Fruit fly (Drosophila melanogaster) whole organism, embryonic: ENCODE results near the gene CG15550.

Experiments
- CG10209 ChIP-seq: fragments of 200-800 bp; sonication (Bioruptor generic); optimal IDR thresholded peaks from 3 replicates; lab custom pipeline; 2017; ENCODE audit warnings: missing biosample characterization, mild to moderate bottlenecking, missing genetic modification characterization, missing genetic modification reagents
- CG10274 ChIP-seq: fragments of 200-800 bp; sonication (Bioruptor generic); optimal IDR thresholded peaks from 3 replicates; lab custom pipeline; 2017; ENCODE audit warnings: missing biosample characterization, mild to moderate bottlenecking, missing genetic modification characterization
- CG10543 ChIP-seq: fragments of 200-800 bp; sonication (Bioruptor generic); optimal IDR thresholded peaks from 3 replicates; lab custom pipeline; 2017; ENCODE audit warnings: missing biosample characterization, mild to moderate bottlenecking, missing genetic modification characterization, moderate library complexity
- CG11085 ChIP-seq: fragments of 200-800 bp; sonication (Bioruptor generic); IDR thresholded peaks from 2 replicates; pipeline ENCODE4 v1.3.6; 2022; ENCODE audit warnings: missing biosample characterization, missing genetic modification characterization
- CG11398 ChIP-seq: fragments of 200-800 bp; sonication (Bioruptor generic); optimal IDR thresholded peaks from 2 replicates; lab custom pipeline; 2016; ENCODE audit warnings: missing biosample characterization, missing genetic modification characterization
- CG11504 ChIP-seq: fragments of 200-800 bp; sonication (Bioruptor generic); optimal IDR thresholded peaks from 3 replicates; lab custom pipeline; 2019; ENCODE audit warnings: missing biosample characterization, mild to moderate bottlenecking, missing genetic modification characterization, moderate library complexity
- CG12219 ChIP-seq: fragments of 200-800 bp; sonication (Bioruptor generic); optimal IDR thresholded peaks from 3 replicates; lab custom pipeline; 2018; ENCODE audit warnings: missing biosample characterization, mild to moderate bottlenecking, missing genetic modification characterization
- CG13123 ChIP-seq: fragments of 200-800 bp; sonication (Bioruptor generic); optimal IDR thresholded peaks from 2 replicates; lab custom pipeline; 2016; ENCODE audit warnings: missing biosample characterization, missing genetic modification characterization
- CG1603 ChIP-seq: fragments of 200-800 bp; sonication (Bioruptor generic); optimal IDR thresholded peaks from 2 replicates; lab custom pipeline; 2019; ENCODE audit warnings: missing biosample characterization, mild to moderate bottlenecking, missing genetic modification characterization, moderate library complexity
- CG2129 ChIP-seq: fragments of 200-800 bp; sonication (Bioruptor generic); IDR thresholded peaks from 2 replicates; pipeline ENCODE4 v1.3.6; 2022; ENCODE audit warnings: missing biosample characterization, missing genetic modification characterization; ENCODE audit not compliant: partially characterized antibody
- CG30431 ChIP-seq: fragments of 200-800 bp; sonication (Bioruptor generic); optimal IDR thresholded peaks from 2 replicates; lab custom pipeline; 2017; ENCODE audit warnings: missing biosample characterization, missing genetic modification characterization
- CG31441 ChIP-seq: fragments of 200-800 bp; sonication (Bioruptor generic); IDR thresholded peaks from 2 replicates; pipeline ENCODE4 v1.3.6; 2022; ENCODE audit warnings: missing biosample characterization, missing genetic modification characterization
- CG33213 ChIP-seq: fragments of 200-800 bp; sonication (Bioruptor generic); optimal IDR thresholded peaks from 3 replicates; lab custom pipeline; 2016; ENCODE audit warnings: missing biosample characterization, missing genetic modification characterization
- CG4282 ChIP-seq: fragments of 200-800 bp; sonication (Bioruptor generic); optimal IDR thresholded peaks from 2 replicates; lab custom pipeline; 2016; ENCODE audit warnings: missing biosample characterization, missing genetic modification characterization
- CG6791 ChIP-seq: fragments of 200-800 bp; sonication (Bioruptor generic); IDR thresholded peaks from 3 replicates; pipeline ENCODE4 v1.3.6; 2022; ENCODE audit warnings: missing biosample characterization, missing genetic modification characterization; ENCODE audit not compliant: partially characterized antibody
- CG8359 ChIP-seq: fragments of 200-800 bp; sonication (Bioruptor generic); optimal IDR thresholded peaks from 2 replicates; lab custom pipeline; 2017; ENCODE audit warnings: missing biosample characterization, mild to moderate bottlenecking, missing genetic modification characterization, borderline replicate concordance
- Camta ChIP-seq: fragments of 200-800 bp; sonication (Bioruptor generic); optimal IDR thresholded peaks from 2 replicates; lab custom pipeline; 2016; ENCODE audit warnings: missing biosample characterization, missing genetic modification characterization
- Chrac-16 ChIP-seq: fragments of 200-800 bp; sonication (Bioruptor generic); optimal IDR thresholded peaks from 3 replicates; lab custom pipeline; 2016; ENCODE audit warnings: missing biosample characterization, missing genetic modification characterization
- D19B ChIP-seq: fragments of 200-800 bp; sonication (Bioruptor generic); optimal IDR thresholded peaks from 2 replicates; lab custom pipeline; 2017; ENCODE audit warnings: missing biosample characterization, mild to moderate bottlenecking, missing genetic modification characterization
- Dad ChIP-seq: fragments of 200-800 bp; sonication (Bioruptor generic); optimal IDR thresholded peaks from 3 replicates; lab custom pipeline; 2016; ENCODE audit warnings: missing biosample characterization, missing genetic modification characterization
- Dp ChIP-seq: fragments of 200-800 bp; sonication (Bioruptor generic); optimal IDR thresholded peaks from 2 replicates; lab custom pipeline; 2018; ENCODE audit warnings: missing biosample characterization, mild to moderate bottlenecking, missing genetic modification characterization, moderate library complexity
- H2.0 ChIP-seq: fragments of 200-800 bp; sonication (Bioruptor generic); IDR thresholded peaks from 2 replicates; pipeline ENCODE4 v1.3.6; 2022; ENCODE audit warnings: missing biosample characterization, missing genetic modification characterization
- HmgD ChIP-seq: fragments of 200-800 bp; sonication (Bioruptor generic); optimal IDR thresholded peaks from 3 replicates; lab custom pipeline; 2016; ENCODE audit warnings: missing biosample characterization, missing genetic modification characterization
- Lhr ChIP-seq: fragments of 200-800 bp; sonication (Bioruptor generic); optimal IDR thresholded peaks from 3 replicates; lab custom pipeline; 2017; ENCODE audit warnings: mild to moderate bottlenecking, missing biosample characterization, missing genetic modification reagents, missing genetic modification characterization
- Nf-YB ChIP-seq: fragments of 200-800 bp; sonication (Bioruptor generic); optimal IDR thresholded peaks from 3 replicates; lab custom pipeline; 2019; ENCODE audit warnings: missing biosample characterization, mild to moderate bottlenecking, missing genetic modification characterization, moderate library complexity
- Sry-δ ChIP-seq: fragments of 200-800 bp; sonication (Bioruptor generic); optimal IDR thresholded peaks from 2 replicates; lab custom pipeline; 2016; ENCODE audit warnings: missing biosample characterization, missing genetic modification characterization
- Usf ChIP-seq: fragments of 200-800 bp; sonication (Bioruptor generic); optimal IDR thresholded peaks from 2 replicates; lab custom pipeline; 2017; ENCODE audit warnings: missing genotype, missing biosample characterization, missing genetic modification characterization
- ab ChIP-seq: fragments of 200-800 bp; sonication (Bioruptor generic); optimal IDR thresholded peaks from 2 replicates; lab custom pipeline; 2016; ENCODE audit warnings: missing biosample characterization, missing genetic modification characterization
- abd-A ChIP-seq: fragments of 200-800 bp; sonication (Bioruptor generic); optimal IDR thresholded peaks from 3 replicates; lab custom pipeline; 2019; ENCODE audit warnings: missing biosample characterization, mild to moderate bottlenecking, missing genetic modification characterization, moderate library complexity
- al ChIP-seq: fragments of 200-800 bp; sonication (Bioruptor generic); IDR thresholded peaks from 2 replicates; pipeline ENCODE4 v1.3.6; 2022; ENCODE audit warnings: missing biosample characterization, missing genetic modification characterization
- amos ChIP-seq: fragments of 200-800 bp; sonication (Bioruptor generic); IDR thresholded peaks from 2 replicates; pipeline ENCODE4 v1.3.6; 2022; ENCODE audit warnings: missing biosample characterization, missing genetic modification characterization; ENCODE audit not compliant: partially characterized antibody
- ap ChIP-seq: fragments of 200-800 bp; sonication (Bioruptor generic); IDR thresholded peaks from 2 replicates; pipeline ENCODE4 v1.3.6; 2022; ENCODE audit warnings: missing biosample characterization, missing genetic modification characterization
- chinmo ChIP-seq: fragments of 200-800 bp; sonication (Bioruptor generic); IDR thresholded peaks from 4 replicates; pipeline ENCODE4 v1.3.6; 2022; ENCODE audit warnings: missing biosample characterization, missing genetic modification characterization; ENCODE audit not compliant: partially characterized antibody
- cwo ChIP-seq: fragments of 200-800 bp; sonication (Bioruptor generic); optimal IDR thresholded peaks from 3 replicates; lab custom pipeline; 2017; ENCODE audit warnings: missing biosample characterization, missing genetic modification characterization, mild to moderate bottlenecking, moderate library complexity, missing genetic modification reagents
- emc ChIP-seq: fragments of 200-800 bp; sonication (Bioruptor generic); optimal IDR thresholded peaks from 2 replicates; lab custom pipeline; 2016; ENCODE audit warnings: missing biosample characterization, missing genetic modification characterization
- ind ChIP-seq: fragments of 200-800 bp; sonication (Bioruptor generic); optimal IDR thresholded peaks from 3 replicates; lab custom pipeline; 2016; ENCODE audit warnings: missing biosample characterization, missing genetic modification characterization
- insv ChIP-seq, 2 experiments: fragments of 200-800 bp; sonication (Bioruptor generic); optimal IDR thresholded peaks; 3 replicates each; lab custom pipeline; 2016 to 2018; ENCODE audit warnings: missing biosample characterization in 2 of 2, missing genetic modification characterization in 2 of 2
- lbe ChIP-seq: fragments of 200-800 bp; sonication (Bioruptor generic); optimal IDR thresholded peaks from 2 replicates; lab custom pipeline; 2016; ENCODE audit warnings: missing biosample characterization, mild to moderate bottlenecking, missing genetic modification characterization
- lola ChIP-seq, 3 experiments: fragments of >200 bp in 2 of 3; fragments of 200-800 bp in 1 of 3; sonication (Bioruptor generic) in 1 of 3; optimal IDR thresholded peaks; 2 replicates each; lab custom pipeline; 2017 to 2019; ENCODE audit warnings: missing biosample characterization in 3 of 3, missing genetic modification characterization in 3 of 3, mild to moderate bottlenecking in 1 of 3, moderate library complexity in 1 of 3
- oc ChIP-seq: fragments of 200-800 bp; sonication (Bioruptor generic); optimal IDR thresholded peaks from 2 replicates; lab custom pipeline; 2018; ENCODE audit warnings: missing biosample characterization, mild to moderate bottlenecking, missing genetic modification characterization, moderate library complexity
- pho ChIP-seq: fragments of 200-800 bp; sonication (Bioruptor generic); optimal IDR thresholded peaks from 2 replicates; lab custom pipeline; 2016; ENCODE audit warnings: missing biosample characterization, missing genetic modification characterization
- pita ChIP-seq: fragments of 200-800 bp; sonication (Bioruptor generic); optimal IDR thresholded peaks from 2 replicates; lab custom pipeline; 2017; ENCODE audit warnings: missing biosample characterization, mild to moderate bottlenecking, missing genetic modification characterization
- ro ChIP-seq: fragments of 200-800 bp; sonication (Bioruptor generic); IDR thresholded peaks from 2 replicates; pipeline ENCODE4 v1.3.6; 2022; ENCODE audit warnings: missing biosample characterization, missing genetic modification characterization
- ssp ChIP-seq: fragments of 200-800 bp; sonication (Bioruptor generic); IDR thresholded peaks from 2 replicates; pipeline ENCODE4 v1.3.6; 2022; ENCODE audit warnings: missing biosample characterization, missing genetic modification characterization
- stwl ChIP-seq: fragments of 200-800 bp; sonication (Bioruptor generic); optimal IDR thresholded peaks from 3 replicates; lab custom pipeline; 2018; ENCODE audit warnings: missing biosample characterization, mild to moderate bottlenecking, missing genetic modification characterization, moderate library complexity
- wek ChIP-seq: fragments of 200-800 bp; sonication (Bioruptor generic); optimal IDR thresholded peaks from 3 replicates; lab custom pipeline; 2018; ENCODE audit warnings: missing biosample characterization, mild to moderate bottlenecking, missing genetic modification characterization, moderate library complexity

The CG15550 gene

dm6 chr3R:30937002-30937401 lies at the start of gene CG15550:
Gene CG15550 (minus strand): TSS chr3R:30937102.
- no peak for TF ChIP-seq pho (GFP tag; lab: Kevin White, UChicago)
- TF ChIP-seq wek (GFP tag; lab: Kevin White, UChicago): no peak
- TF ChIP-seq ind (GFP tag; lab: Kevin White, UChicago): no peak
- TF ChIP-seq ro: no peak
- TF ChIP-seq CG31441 (GFP tag; lab: Robert Waterston, UW): no peak
- TF ChIP-seq CG10209 (GFP tag; lab: Kevin White, UChicago): no peak
- no peak for TF ChIP-seq oc (tag; lab: Kevin White, UChicago)
- TF ChIP-seq Nf-YB: no peak
- no peak for TF ChIP-seq lola (GFP tag; optimal IDR thresholded peaks at IDR 0.05; lab: Kevin White, UChicago)
- no peak for TF ChIP-seq CG10274 (GFP tag; lab: Kevin White, UChicago)
- no peak for TF ChIP-seq Dad (GFP tag; lab: Kevin White, UChicago)
- TF ChIP-seq CG13123 (GFP tag; lab: Kevin White, UChicago): no peak
- no peak for TF ChIP-seq Usf (GFP tag; lab: Kevin White, UChicago)
- no peak for TF ChIP-seq ssp (GFP tag; lab: Robert Waterston, UW)
- no peak for TF ChIP-seq CG11398 (GFP tag; lab: Kevin White, UChicago)
- TF ChIP-seq H2.0: no peak
- TF ChIP-seq lbe (GFP tag; lab: Kevin White, UChicago): no peak

- TF ChIP-seq CG11085 (GFP tag; lab: Robert Waterston, UW) (no peak), CG30431 (GFP tag; lab: Kevin White, UChicago) (no peak), Sry-δ (GFP tag; lab: Kevin White, UChicago) (no peak), Camta (GFP tag; lab: Kevin White, UChicago) (no peak)
- TF ChIP-seq, all 482 proteins: peak for 0
Measured at dm6 chr3R:30964220-30964619, 27.3 kb upstream of the CG15550 start, which contains the start of gene Ctr1C. Gene Ctr1C (minus strand): TSS chr3R:30964320.

DNA sequence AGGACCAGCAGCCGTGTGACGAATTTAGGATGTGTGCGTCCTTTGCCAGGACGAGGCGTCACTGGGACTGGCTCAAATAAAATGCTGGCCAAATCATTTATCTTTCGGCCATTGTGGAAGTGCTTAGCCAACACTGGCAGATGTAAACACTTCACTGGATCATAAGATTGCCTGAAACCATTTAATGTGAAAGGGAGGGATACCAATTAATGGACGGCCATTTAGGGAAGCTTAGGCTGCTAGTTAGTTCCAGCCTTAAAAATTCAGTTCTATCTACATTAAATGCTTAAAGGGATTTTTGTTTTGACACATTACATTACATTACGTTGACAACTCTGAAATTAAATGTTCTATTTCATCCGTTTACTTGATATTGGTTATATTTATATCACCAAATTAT lies 22.5 kb upstream of the CG15550 start, which contains the start of gene CG15548:
Gene CG15548 (plus strand): TSS at position 301 of the 400 bp plus-strand sequence.
- no peak for TF ChIP-seq CG1603
- no peak for TF ChIP-seq Chrac-16
- no peak for TF ChIP-seq ab (GFP tag; lab: Kevin White, UChicago)
- TF ChIP-seq CG30431 (GFP tag; lab: Kevin White, UChicago): no peak
- TF ChIP-seq CG8359 (GFP tag; lab: Kevin White, UChicago): no peak
- TF ChIP-seq D19B: no peak
- TF ChIP-seq CG4282 (GFP tag; lab: Kevin White, UChicago): no peak
- TF ChIP-seq, all 482 proteins: peak for 0

dm6 chr3R:30946352-30946751 lies 9.4 kb upstream of the CG15550 start:
- 0 out of 4 replicates have a peak, but pooled peaks have one; percentile 13 for TF ChIP-seq chinmo (GFP tag; lab: Robert Waterston, UW)
- TF ChIP-seq al: no peak
- TF ChIP-seq ap (GFP tag; lab: Robert Waterston, UW): no peak
- TF ChIP-seq CG6791 (GFP tag; lab: Robert Waterston, UW): peak; percentile 53; the same call in 2 of the 3 replicates
- peak; percentile 38 for TF ChIP-seq CG33213 (GFP tag; lab: Kevin White, UChicago)
- TF ChIP-seq amos (GFP tag; lab: Robert Waterston, UW): peak; percentile 63; the same call in 1 of the 2 replicates
- peak; percentile 77 for TF ChIP-seq stwl
- peak; percentile 47 for TF ChIP-seq Sry-δ (GFP tag; lab: Kevin White, UChicago)
- no peak for TF ChIP-seq emc (GFP tag; lab: Kevin White, UChicago)
- TF ChIP-seq Lhr: peak; percentile 78
- TF ChIP-seq CG12219 (GFP tag; lab: Kevin White, UChicago): no peak
- no peak for TF ChIP-seq cwo
- TF ChIP-seq HmgD: peak; percentile 41
- peak; percentile 81 to 99 for TF ChIP-seq insv (GFP tag; optimal IDR thresholded peaks at IDR 0.05; lab: Kevin White, UChicago)
- no peak for TF ChIP-seq CG10543 (GFP tag; lab: Kevin White, UChicago)
- TF ChIP-seq Dp: peak; percentile 75
- TF ChIP-seq CG11504 (tag; lab: Kevin White, UChicago): peak; percentile 20
- TF ChIP-seq CG2129 (GFP tag; lab: Robert Waterston, UW): no peak
- TF ChIP-seq pita (GFP tag; lab: Kevin White, UChicago): peak; percentile 95
- peak; percentile 14 for TF ChIP-seq abd-A (tag; lab: Kevin White, UChicago)
